Worm (Caenorhabditis elegans) whole organism, early embryonic: ENCODE data around the gene swan-1.

Source experiments
- aly-1 ChIP-seq: sonication (generic microtip); optimal IDR thresholded peaks from 2 replicates; lab custom pipeline; 2016; ENCODE audit warnings: missing genetic modification characterization, missing compliant biosample characterization
- ama-1 ChIP-seq: fragments of 150-350 bp; optimal IDR thresholded peaks from 2 replicates; lab custom pipeline; 2014
- ceh-36 ChIP-seq: sonication (generic microtip); optimal IDR thresholded peaks from 2 replicates; lab custom pipeline; 2016; ENCODE audit warnings: missing genetic modification characterization, inconsistent platforms, missing compliant biosample characterization
- ets-7 ChIP-seq: sonication (generic microtip); optimal IDR thresholded peaks from 2 replicates; lab custom pipeline; 2016; ENCODE audit warnings: missing genotype, missing genetic modification characterization, missing compliant biosample characterization
- hnd-1 ChIP-seq: sonication (generic microtip); optimal IDR thresholded peaks from 2 replicates; lab custom pipeline; 2016; ENCODE audit warnings: missing genetic modification characterization, missing compliant biosample characterization
- pes-1 ChIP-seq: fragments of 200-800 bp; sonication (Bioruptor generic); IDR thresholded peaks from 2 replicates; pipeline ENCODE4 v1.3.6; 2022; ENCODE audit warnings: missing genetic modification reagents, missing genetic modification characterization, missing compliant biosample characterization
- sea-1 ChIP-seq: fragments of 200-800 bp; sonication (Bioruptor generic); conservative IDR thresholded peaks from 2 replicates; pipeline ENCODE4 v1.3.6; 2022; ENCODE audit warnings: missing genetic modification characterization, missing compliant biosample characterization

ce11 chrV:13839433-13839832, 32.4 kb upstream of the swan-1 start, which contains the start of gene F55B12.10:
- TF ChIP-seq hnd-1 (tag; lab: Kevin White, UChicago): no peak
- no peak for TF ChIP-seq ama-1 (lab: Kevin White, UChicago)
- TF ChIP-seq ets-7 (tag; lab: Kevin White, UChicago): no peak
- no peak for TF ChIP-seq ceh-36 (tag; lab: Kevin White, UChicago)
- no peak for TF ChIP-seq aly-1 (tag; lab: Kevin White, UChicago)
- TF ChIP-seq pes-1 (GFP tag; lab: Robert Waterston, UW): no peak
- no peak for TF ChIP-seq sea-1 (GFP tag; lab: Robert Waterston, UW)
